Worm (Caenorhabditis elegans) whole organism, L2 larva: ENCODE measurements around the gene C53D6.10.

Experiments used
- blmp-1 ChIP-seq: sonication (generic microtip); optimal IDR thresholded peaks from 2 replicates; lab custom pipeline; 2017; ENCODE audit warnings: missing genetic modification characterization, mild to moderate bottlenecking, missing compliant biosample characterization, antibody characterized with exemption, moderate library complexity; ENCODE audit not compliant: insufficient read depth
- ceh-16 ChIP-seq: fragments of 150-350 bp; optimal IDR thresholded peaks from 2 replicates; lab custom pipeline; 2014; ENCODE audit warnings: missing biosample characterization, missing genetic modification characterization
- crh-2 ChIP-seq: sonication (generic microtip); optimal IDR thresholded peaks from 2 replicates; lab custom pipeline; 2017; ENCODE audit warnings: missing biosample characterization, missing genetic modification characterization
- egl-27 ChIP-seq: sonication (generic microtip); optimal IDR thresholded peaks from 3 replicates; lab custom pipeline; 2017; ENCODE audit warnings: missing biosample characterization, missing genetic modification reagents, missing genetic modification characterization
- fos-1 ChIP-seq: fragments of 150-350 bp; optimal IDR thresholded peaks from 2 replicates; lab custom pipeline; 2014; ENCODE audit warnings: missing biosample characterization, missing genetic modification characterization
- sma-3 ChIP-seq: sonication (generic microtip); optimal IDR thresholded peaks from 2 replicates; lab custom pipeline; 2016; ENCODE audit warnings: missing genetic modification reagents, missing genetic modification characterization, missing compliant biosample characterization
- snpc-4 ChIP-seq: fragments of 150-350 bp; optimal IDR thresholded peaks from 2 replicates; lab custom pipeline; 2014; ENCODE audit warnings: missing biosample characterization, missing genetic modification characterization
- ztf-11 ChIP-seq: sonication (generic microtip); optimal IDR thresholded peaks from 2 replicates; lab custom pipeline; 2017; ENCODE audit warnings: missing biosample characterization, missing genetic modification characterization

DNA sequence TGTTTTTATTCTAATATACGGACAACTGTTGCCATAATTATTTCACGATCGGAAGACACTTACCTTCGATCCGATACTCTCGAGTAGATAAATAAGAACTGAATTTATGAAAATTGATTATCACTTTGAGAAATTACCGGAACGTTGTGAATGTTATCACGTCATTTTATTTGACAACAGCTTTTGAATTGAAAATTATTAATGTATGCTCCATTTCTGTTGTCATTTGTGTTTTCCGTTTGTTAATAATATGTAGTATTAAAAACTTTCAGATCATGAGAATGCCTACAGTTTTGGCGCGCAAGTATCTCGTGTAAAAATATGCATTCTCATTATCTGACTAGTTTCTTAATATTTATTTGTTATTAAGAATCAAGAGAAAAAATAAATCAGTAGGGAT, at the start of gene C53D6.10:
- TF ChIP-seq fos-1 (tag; lab: Kevin White, UChicago) = no peak
- no peak for TF ChIP-seq egl-27 (tag; lab: Kevin White, UChicago)
- no peak for TF ChIP-seq blmp-1 (tag; lab: Kevin White, UChicago)
- no peak for TF ChIP-seq crh-2 (tag; lab: Kevin White, UChicago)
- TF ChIP-seq ztf-11 (tag; lab: Kevin White, UChicago) = no peak
- TF ChIP-seq sma-3 (GFP tag; lab: Kevin White, UChicago) = no peak
- TF ChIP-seq ceh-16 (tag; lab: Kevin White, UChicago) = no peak
- no peak for TF ChIP-seq snpc-4 (tag; lab: Kevin White, UChicago)
